Fruit fly (Drosophila melanogaster): Measurements from ENCODE around the gene Ets96B.

The Ets96B gene

DNA sequence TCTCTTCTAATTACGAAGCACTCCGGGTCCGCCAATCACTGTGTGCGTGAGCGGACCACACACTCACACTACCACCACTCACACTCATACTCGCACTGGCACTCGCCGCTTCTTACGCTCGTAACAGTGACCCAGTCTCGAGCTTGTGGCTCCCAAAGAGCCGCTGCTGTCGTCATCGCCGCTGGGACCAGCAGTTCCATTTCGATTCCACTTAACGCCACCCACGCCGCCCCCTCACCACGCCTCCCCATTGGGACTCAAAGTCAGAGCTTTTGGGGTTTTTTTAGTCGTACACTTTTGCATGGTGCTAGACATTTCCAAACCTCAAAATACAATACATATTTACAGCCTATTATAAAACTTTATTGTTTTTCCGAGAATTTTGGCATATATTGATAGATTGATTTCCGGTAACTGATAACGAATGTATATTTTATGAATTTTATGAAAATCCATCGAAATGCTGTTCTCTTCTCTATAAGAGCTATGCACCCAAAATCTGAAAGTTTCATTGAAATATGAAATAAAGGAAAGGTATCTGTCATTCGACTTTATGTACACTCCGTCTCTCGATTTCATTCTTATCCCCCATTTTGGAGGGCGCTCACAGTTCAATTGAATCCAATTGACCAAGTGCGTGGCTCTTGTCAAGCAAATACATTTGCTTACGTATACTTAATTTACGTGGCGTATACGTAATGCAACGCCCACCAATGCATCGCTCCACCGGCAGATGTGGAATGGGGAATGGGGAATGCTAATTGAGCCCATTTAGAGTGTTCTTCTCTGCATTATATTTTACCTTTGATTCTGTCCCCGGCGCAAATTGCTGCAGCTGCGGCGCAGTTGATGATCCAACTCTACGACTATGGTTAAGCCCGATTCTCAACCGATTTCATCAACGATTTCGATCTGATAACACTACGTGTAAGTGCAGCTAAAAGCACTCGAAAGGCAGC lies 16.3 kb upstream of the Ets96B start, which contains the start of gene CG42331 (continued):
- TF ChIP-seq CG17328 (GFP tag; IDR thresholded peaks at IDR 0.05) (no peak), Nf-YC (tag; optimal IDR thresholded peaks at IDR 0.05) (peak; percentile 65), Ptx1 (GFP tag; IDR thresholded peaks at IDR 0.05) (peak; percentile 65), her (GFP tag; optimal IDR thresholded peaks at IDR 0.05) (peak; percentile 45), MESR4 (GFP tag; optimal IDR thresholded peaks at IDR 0.05) (no peak), Atf-2 (GFP tag; optimal IDR thresholded peaks at IDR 0.05) (peak; percentile 53), eyg (GFP tag; optimal IDR thresholded peaks at IDR 0.05) (peak; percentile 33), Sox100B (GFP tag; optimal IDR thresholded peaks at IDR 0.05) (peak; percentile 53), Hr51 (GFP tag; optimal IDR thresholded peaks at IDR 0.05) (peak; percentile 46 to 71), tgo (GFP tag; IDR thresholded peaks at IDR 0.05) (no peak; the same call in 2 of the 3 replicates), stwl (tag; optimal IDR thresholded peaks at IDR 0.05) (no peak), caup (GFP tag; optimal IDR thresholded peaks at IDR 0.05; ENCODE audit: severe bottlenecking) (peak; percentile 27), amos (GFP tag; IDR thresholded peaks at IDR 0.05; ENCODE audit: partially characterized antibody) (no peak), tio (GFP tag; optimal IDR thresholded peaks at IDR 0.05) (peak; percentile 45), lilli (GFP tag; optimal IDR thresholded peaks at IDR 0.05) (peak; percentile 64), stc (GFP tag; IDR thresholded peaks at IDR 0.05) (peak; percentile 58), HLHmδ (GFP tag; optimal IDR thresholded peaks at IDR 0.05) (no peak), CG6272 (GFP tag; IDR thresholded peaks at IDR 0.05) (no peak), CG31224 (GFP tag; IDR thresholded peaks at IDR 0.05) (no peak), emc (GFP tag; optimal IDR thresholded peaks at IDR 0.05) (peak; percentile 5), CG13123 (GFP tag; optimal IDR thresholded peaks at IDR 0.05) (no peak), gfzf (GFP tag; optimal IDR thresholded peaks at IDR 0.05) (no peak), CG2199 (GFP tag; IDR thresholded peaks at IDR 0.05) (no peak), CG10274 (GFP tag; optimal IDR thresholded peaks at IDR 0.05) (peak; percentile 52), z (GFP tag; IDR thresholded peaks at IDR 0.05) (peak; percentile 71; the same call in 2 of the 3 replicates), row (GFP tag; IDR thresholded peaks at IDR 0.05) (peak; percentile 82), CG6854 (GFP tag; optimal IDR thresholded peaks at IDR 0.05) (no peak), CG4424 (GFP tag; optimal IDR thresholded peaks at IDR 0.05) (peak; percentile 52), CG10979 (tag; optimal IDR thresholded peaks at IDR 0.05) (peak; percentile 46), CG12744 (GFP tag; optimal IDR thresholded peaks at IDR 0.05) (peak; percentile 11), da (GFP tag; optimal IDR thresholded peaks at IDR 0.05) (no peak), toy (GFP tag; IDR thresholded peaks at IDR 0.05) (no peak), Antp (GFP tag; optimal IDR thresholded peaks at IDR 0.05) (peak; percentile 39), Lpt (GFP tag; optimal IDR thresholded peaks at IDR 0.05) (no peak), CG17361 (GFP tag; IDR thresholded peaks at IDR 0.05) (peak; percentile 69), fd102C (GFP tag; optimal IDR thresholded peaks at IDR 0.05) (no peak), CG33557 (GFP tag; optimal IDR thresholded peaks at IDR 0.05) (no peak), CG11723 (GFP tag; optimal IDR thresholded peaks at IDR 0.05) (peak; percentile 14), CG18764 (GFP tag; optimal IDR thresholded peaks at IDR 0.05) (peak; percentile 17), Hr39 (optimal IDR thresholded peaks at IDR 0.05) (no peak), CoRest (tag; optimal IDR thresholded peaks at IDR 0.05) (peak; percentile 73), Dad (GFP tag; optimal IDR thresholded peaks at IDR 0.05) (peak; percentile 31), CG8281 (tag; optimal IDR thresholded peaks at IDR 0.05) (peak; percentile 72), disco-r (GFP tag; optimal IDR thresholded peaks at IDR 0.05) (peak; percentile 9), CG2116 (GFP tag; optimal IDR thresholded peaks at IDR 0.05) (peak; percentile 23), Asciz (GFP tag; optimal IDR thresholded peaks at IDR 0.05) (peak; percentile 63), CG18599 (GFP tag; optimal IDR thresholded peaks at IDR 0.05) (peak; percentile 68), CG1602 (GFP tag; optimal IDR thresholded peaks at IDR 0.05) (peak; percentile 16), ap (GFP tag; IDR thresholded peaks at IDR 0.05) (0 out of 2 replicates have a peak, but pooled peaks have one; percentile 30)
